Fruit fly (Drosophila melanogaster) whole organism, embryonic: ENCODE data around the gene Glt.

Source experiments
- C15 ChIP-seq: fragments of 200-800 bp; sonication (Bioruptor generic); IDR thresholded peaks from 3 replicates; pipeline ENCODE4 v1.3.6; 2022; ENCODE audit warnings: missing biosample characterization, missing genetic modification characterization
- CG11560 ChIP-seq: fragments of 200-800 bp; sonication (Bioruptor generic); IDR thresholded peaks from 3 replicates; pipeline ENCODE4 v1.3.6; 2022; ENCODE audit warnings: missing biosample characterization, missing genetic modification characterization
- CG12236 ChIP-seq: fragments of 200-800 bp; sonication (Bioruptor generic); optimal IDR thresholded peaks from 2 replicates; lab custom pipeline; 2016; ENCODE audit warnings: missing biosample characterization, missing genetic modification characterization
- CG1233 ChIP-seq: fragments of 200-800 bp; sonication (Bioruptor generic); optimal IDR thresholded peaks from 4 replicates; lab custom pipeline; 2018; ENCODE audit warnings: missing biosample characterization, mild to moderate bottlenecking, missing genetic modification characterization
- CG13624 ChIP-seq: fragments of 200-800 bp; sonication (Bioruptor generic); optimal IDR thresholded peaks from 2 replicates; lab custom pipeline; 2016; ENCODE audit warnings: missing biosample characterization, missing genetic modification characterization
- CG14441 ChIP-seq: fragments of 200-800 bp; sonication (Bioruptor generic); IDR thresholded peaks from 2 replicates; pipeline ENCODE4 v1.3.6; 2022; ENCODE audit warnings: missing biosample characterization, missing genetic modification characterization
- CG1647 ChIP-seq: fragments of 200-800 bp; sonication (Bioruptor generic); optimal IDR thresholded peaks from 3 replicates; lab custom pipeline; 2016; ENCODE audit warnings: missing biosample characterization, missing genetic modification characterization
- CG16815 ChIP-seq: fragments of 200-800 bp; sonication (Bioruptor generic); optimal IDR thresholded peaks from 3 replicates; lab custom pipeline; 2017; ENCODE audit warnings: missing biosample characterization, mild to moderate bottlenecking, missing genetic modification characterization
- CG17328 ChIP-seq: fragments of 200-800 bp; sonication (Bioruptor generic); IDR thresholded peaks from 2 replicates; pipeline ENCODE4 v1.3.6; 2022; ENCODE audit warnings: missing biosample characterization, missing genetic modification characterization
- CG17829 ChIP-seq: fragments of 200-800 bp; optimal IDR thresholded peaks from 2 replicates; lab custom pipeline; 2019; ENCODE audit warnings: missing biosample characterization, mild to moderate bottlenecking, missing genetic modification characterization, moderate library complexity
- CG30020 ChIP-seq: fragments of 200-800 bp; optimal IDR thresholded peaks from 2 replicates; lab custom pipeline; 2019; ENCODE audit warnings: missing biosample characterization, mild to moderate bottlenecking, missing genetic modification characterization, moderate library complexity
- CG30403 ChIP-seq: fragments of 200-800 bp; sonication (Bioruptor generic); optimal IDR thresholded peaks from 3 replicates; lab custom pipeline; 2016; ENCODE audit warnings: missing biosample characterization, missing genetic modification characterization
- CG31388 ChIP-seq: fragments of 200-800 bp; sonication (Bioruptor generic); optimal IDR thresholded peaks from 2 replicates; lab custom pipeline; 2016; ENCODE audit warnings: missing biosample characterization, missing genetic modification characterization
- CG4282 ChIP-seq: fragments of 200-800 bp; sonication (Bioruptor generic); optimal IDR thresholded peaks from 2 replicates; lab custom pipeline; 2016; ENCODE audit warnings: missing biosample characterization, missing genetic modification characterization
- CG4424 ChIP-seq: fragments of 200-800 bp; sonication (Bioruptor generic); optimal IDR thresholded peaks from 3 replicates; lab custom pipeline; 2016; ENCODE audit warnings: missing biosample characterization, missing genetic modification characterization
- CG7271 ChIP-seq: fragments of 200-800 bp; sonication (Bioruptor generic); optimal IDR thresholded peaks from 2 replicates; lab custom pipeline; 2018; ENCODE audit warnings: missing biosample characterization, mild to moderate bottlenecking, missing genetic modification characterization, moderate library complexity
- CG7786 ChIP-seq: fragments of 200-800 bp; sonication (Bioruptor generic); optimal IDR thresholded peaks from 2 replicates; lab custom pipeline; 2016; ENCODE audit warnings: missing biosample characterization, missing genetic modification characterization
- CG8089 ChIP-seq: fragments of 200-800 bp; sonication (Bioruptor generic); optimal IDR thresholded peaks from 3 replicates; lab custom pipeline; 2016; ENCODE audit warnings: missing biosample characterization, missing genetic modification characterization
- CG9437 ChIP-seq: fragments of 200-800 bp; sonication (Bioruptor generic); optimal IDR thresholded peaks from 2 replicates; lab custom pipeline; 2018; ENCODE audit warnings: missing biosample characterization, mild to moderate bottlenecking, missing genetic modification characterization
- D19B ChIP-seq: fragments of 200-800 bp; sonication (Bioruptor generic); optimal IDR thresholded peaks from 2 replicates; lab custom pipeline; 2017; ENCODE audit warnings: missing biosample characterization, mild to moderate bottlenecking, missing genetic modification characterization
- Dfd ChIP-seq, 2 experiments: fragments of >200 bp; optimal IDR thresholded peaks; 2 replicates each; lab custom pipeline; 2017; ENCODE audit warnings: missing biosample characterization in 2 of 2, missing genetic modification characterization in 2 of 2
- HLH3B ChIP-seq: fragments of 200-800 bp; sonication (Bioruptor generic); IDR thresholded peaks from 2 replicates; pipeline ENCODE4 v1.3.6; 2022; ENCODE audit warnings: missing biosample characterization, missing genetic modification characterization
- Hmr ChIP-seq: fragments of 200-800 bp; sonication (Bioruptor generic); optimal IDR thresholded peaks from 3 replicates; lab custom pipeline; 2017; ENCODE audit warnings: mild to moderate bottlenecking, missing biosample characterization, missing genetic modification reagents, missing genetic modification characterization
- Jarid2 ChIP-seq: fragments of 200-800 bp; sonication (Bioruptor generic); optimal IDR thresholded peaks from 3 replicates; lab custom pipeline; 2017; ENCODE audit warnings: mild to moderate bottlenecking, missing biosample characterization, missing genetic modification reagents, missing genetic modification characterization
- Sry-δ ChIP-seq: fragments of 200-800 bp; sonication (Bioruptor generic); optimal IDR thresholded peaks from 2 replicates; lab custom pipeline; 2016; ENCODE audit warnings: missing biosample characterization, missing genetic modification characterization
- Trl ChIP-seq, 3 experiments: fragments of >200 bp in 2 of 3; fragments of 200-800 bp in 1 of 3; sonication (Bioruptor generic) in 1 of 3; optimal IDR thresholded peaks; 2 replicates in 1 of 3; 3 replicates in 2 of 3; lab custom pipeline; 2016 to 2017; ENCODE audit warnings: missing biosample characterization in 1 of 3, missing genetic modification characterization in 1 of 3
- abd-A ChIP-seq: fragments of 200-800 bp; sonication (Bioruptor generic); optimal IDR thresholded peaks from 3 replicates; lab custom pipeline; 2019; ENCODE audit warnings: missing biosample characterization, mild to moderate bottlenecking, missing genetic modification characterization, moderate library complexity
- ato ChIP-seq: fragments of 200-800 bp; sonication (Bioruptor generic); IDR thresholded peaks from 2 replicates; pipeline ENCODE4 v1.3.6; 2022; ENCODE audit warnings: missing biosample characterization, missing genetic modification characterization; ENCODE audit not compliant: partially characterized antibody
- br ChIP-seq: fragments of >200 bp; optimal IDR thresholded peaks from 2 replicates; lab custom pipeline; 2017
- chinmo ChIP-seq: fragments of 200-800 bp; sonication (Bioruptor generic); IDR thresholded peaks from 4 replicates; pipeline ENCODE4 v1.3.6; 2022; ENCODE audit warnings: missing biosample characterization, missing genetic modification characterization; ENCODE audit not compliant: partially characterized antibody
- chm ChIP-seq: fragments of 200-800 bp; sonication (Bioruptor generic); IDR thresholded peaks from 2 replicates; pipeline ENCODE4 v1.3.6; 2022; ENCODE audit warnings: missing biosample characterization, missing genetic modification characterization
- ci ChIP-seq: fragments of 200-800 bp; sonication (Bioruptor generic); IDR thresholded peaks from 3 replicates; pipeline ENCODE4 v1.3.6; 2022; ENCODE audit warnings: missing biosample characterization, missing genetic modification characterization
- emc ChIP-seq: fragments of 200-800 bp; sonication (Bioruptor generic); optimal IDR thresholded peaks from 2 replicates; lab custom pipeline; 2016; ENCODE audit warnings: missing biosample characterization, missing genetic modification characterization
- ems ChIP-seq: fragments of 200-800 bp; sonication (Bioruptor generic); optimal IDR thresholded peaks from 3 replicates; lab custom pipeline; 2016; ENCODE audit warnings: missing biosample characterization, missing genetic modification characterization
- en ChIP-seq: fragments of 200-800 bp; sonication (Bioruptor generic); optimal IDR thresholded peaks from 2 replicates; lab custom pipeline; 2016; ENCODE audit warnings: missing biosample characterization, missing genetic modification characterization
- fd64A ChIP-seq: fragments of 200-800 bp; sonication (Bioruptor generic); optimal IDR thresholded peaks from 3 replicates; lab custom pipeline; 2018; ENCODE audit warnings: missing biosample characterization, mild to moderate bottlenecking, missing genetic modification characterization
- fru ChIP-seq: fragments of >200 bp; optimal IDR thresholded peaks from 2 replicates; lab custom pipeline; 2017
- gcm2 ChIP-seq: fragments of 200-800 bp; sonication (Bioruptor generic); optimal IDR thresholded peaks from 2 replicates; lab custom pipeline; 2016; ENCODE audit warnings: missing biosample characterization, missing genetic modification characterization
- grn ChIP-seq: fragments of 200-800 bp; sonication (Bioruptor generic); optimal IDR thresholded peaks from 3 replicates; lab custom pipeline; 2017; ENCODE audit warnings: missing biosample characterization, missing genetic modification characterization
- ken ChIP-seq: fragments of 200-800 bp; sonication (Bioruptor generic); IDR thresholded peaks from 3 replicates; pipeline ENCODE4 v1.3.6; 2022; ENCODE audit warnings: missing biosample characterization, missing genetic modification characterization
- nmo ChIP-seq: fragments of 200-800 bp; sonication (Bioruptor generic); optimal IDR thresholded peaks from 2 replicates; lab custom pipeline; 2018; ENCODE audit warnings: missing biosample characterization, mild to moderate bottlenecking, missing genetic modification characterization, moderate library complexity
- odd ChIP-seq: fragments of 200-800 bp; sonication (Bioruptor generic); optimal IDR thresholded peaks from 2 replicates; lab custom pipeline; 2017; ENCODE audit warnings: missing biosample characterization, mild to moderate bottlenecking, missing genetic modification characterization
- org-1 ChIP-seq: fragments of 200-800 bp; sonication (Bioruptor generic); optimal IDR thresholded peaks from 2 replicates; lab custom pipeline; 2017; ENCODE audit warnings: missing biosample characterization, missing genetic modification characterization
- peb ChIP-seq: fragments of 200-800 bp; sonication (Bioruptor generic); IDR thresholded peaks from 2 replicates; pipeline ENCODE4 v1.3.6; 2022; ENCODE audit warnings: missing biosample characterization, missing genetic modification characterization
- row ChIP-seq: fragments of 200-800 bp; sonication (Bioruptor generic); IDR thresholded peaks from 3 replicates; pipeline ENCODE4 v1.3.6; 2022; ENCODE audit warnings: missing biosample characterization, missing genetic modification characterization
- sc ChIP-seq, 3 experiments: fragments of >200 bp in 2 of 3; fragments of 200-800 bp in 1 of 3; sonication (Bioruptor generic) in 1 of 3; optimal IDR thresholded peaks; 2 replicates in 2 of 3; 3 replicates in 1 of 3; lab custom pipeline; 2017; ENCODE audit warnings: mild to moderate bottlenecking in 1 of 3, missing biosample characterization in 1 of 3, missing genetic modification characterization in 1 of 3, missing genetic modification reagents in 1 of 3
- schlank ChIP-seq: fragments of 200-800 bp; sonication (Bioruptor generic); optimal IDR thresholded peaks from 2 replicates; lab custom pipeline; 2018; ENCODE audit warnings: missing biosample characterization, mild to moderate bottlenecking, missing genetic modification characterization
- slbo ChIP-seq: fragments of 200-800 bp; sonication (Bioruptor generic); IDR thresholded peaks from 2 replicates; pipeline ENCODE4 v1.3.6; 2022; ENCODE audit warnings: missing biosample characterization, missing genetic modification characterization
- sug ChIP-seq: fragments of 200-800 bp; optimal IDR thresholded peaks from 2 replicates; lab custom pipeline; 2019; ENCODE audit warnings: missing biosample characterization, mild to moderate bottlenecking, missing genetic modification characterization, moderate library complexity
- vvl ChIP-seq: fragments of 200-800 bp; sonication (Bioruptor generic); IDR thresholded peaks from 2 replicates; pipeline ENCODE4 v1.3.6; 2022; ENCODE audit warnings: missing biosample characterization, missing genetic modification characterization

The Glt gene

DNA sequence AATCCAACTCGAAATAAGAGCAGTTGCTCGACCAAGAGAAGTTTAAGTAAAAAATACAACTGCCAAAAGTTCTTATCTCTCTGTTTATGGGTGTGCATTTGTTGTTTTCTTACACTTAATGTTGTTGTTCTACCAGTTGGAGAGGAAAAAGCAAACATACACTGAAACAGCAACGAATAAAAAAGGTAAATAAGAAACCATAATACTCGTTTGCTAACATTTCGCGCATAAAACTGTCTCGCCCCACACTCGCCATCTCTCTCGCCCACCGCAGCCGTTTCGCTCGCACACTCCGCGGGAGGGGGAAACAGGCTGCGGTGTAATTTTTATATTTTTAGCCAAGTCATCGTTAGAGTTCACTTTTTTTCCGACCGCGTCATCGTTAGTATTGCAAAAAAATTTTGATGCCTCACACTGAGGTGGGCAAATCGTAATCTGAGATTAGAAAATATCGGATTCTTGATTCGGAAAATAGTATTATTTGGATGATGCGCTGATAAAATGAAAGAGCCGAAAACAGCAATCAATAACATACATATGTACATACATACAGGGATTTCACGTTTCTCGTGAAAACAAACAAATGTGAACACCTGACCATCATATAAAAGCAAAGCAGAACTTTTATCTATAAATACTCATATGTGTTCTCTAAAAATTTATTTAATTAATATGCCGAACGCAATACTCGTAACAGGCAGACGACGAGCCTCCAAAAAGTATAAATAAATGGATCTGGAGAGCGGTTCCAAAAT, 20.1 kb downstream of the Glt start (continued):
- TF ChIP-seq CG11560 (tag; lab: Robert Waterston, UW) = 0 out of 3 replicates have a peak, but pooled peaks have one; percentile 22
- 0 out of 4 replicates have a peak, but pooled peaks have one; percentile 28 for TF ChIP-seq chinmo
- TF ChIP-seq Sry-δ = no peak
- TF ChIP-seq CG17328 (GFP tag; lab: Robert Waterston, UW) = no peak
- TF ChIP-seq Dfd (GFP tag; optimal IDR thresholded peaks at IDR 0.05; lab: Kevin White, UChicago) = no peak
- no peak for TF ChIP-seq ato
- no peak for TF ChIP-seq fru (lab: Kevin White, UChicago)
- TF ChIP-seq CG16815 (GFP tag; lab: Kevin White, UChicago) = no peak
- no peak for TF ChIP-seq CG14441
- peak; percentile 70 for TF ChIP-seq schlank (tag; lab: Kevin White, UChicago)
- TF ChIP-seq en = no peak
- no peak for TF ChIP-seq CG30020 (tag; lab: Kevin White, UChicago)
- TF ChIP-seq CG4282 (GFP tag; lab: Kevin White, UChicago) = no peak
- TF ChIP-seq peb = no peak
- TF ChIP-seq CG31388 (GFP tag; lab: Kevin White, UChicago) = no peak
- TF ChIP-seq CG7786 (GFP tag; lab: Kevin White, UChicago) = peak; percentile 14
- peak; percentile 86 for TF ChIP-seq Hmr
- TF ChIP-seq CG12236 = no peak
- TF ChIP-seq sc (optimal IDR thresholded peaks at IDR 0.05; lab: Kevin White, UChicago) = no peak
- no peak for TF ChIP-seq sc (GFP tag; optimal IDR thresholded peaks at IDR 0.05; lab: Kevin White, UChicago)
- TF ChIP-seq CG13624 (GFP tag; lab: Kevin White, UChicago) = peak; percentile 45
- TF ChIP-seq slbo = no peak
- no peak for TF ChIP-seq nmo (GFP tag; lab: Kevin White, UChicago)
- no peak for TF ChIP-seq ken (GFP tag; lab: Robert Waterston, UW)
- no peak for TF ChIP-seq HLH3B (GFP tag; lab: Robert Waterston, UW)
- TF ChIP-seq D19B (GFP tag; lab: Kevin White, UChicago) = no peak
- TF ChIP-seq Jarid2 (GFP tag; lab: Kevin White, UChicago) = no peak
- no peak for TF ChIP-seq fd64A (GFP tag; lab: Kevin White, UChicago)
- no peak for TF ChIP-seq CG1647 (GFP tag; lab: Kevin White, UChicago)
- peak; percentile 11 for TF ChIP-seq CG1233 (GFP tag; lab: Kevin White, UChicago)
- no peak for TF ChIP-seq C15 (GFP tag; lab: Robert Waterston, UW)
- TF ChIP-seq Trl (optimal IDR thresholded peaks at IDR 0.05; lab: Kevin White, UChicago) = peak in 1 of 2 experiments; percentile 17
- peak; percentile 8 for TF ChIP-seq Trl (GFP tag; optimal IDR thresholded peaks at IDR 0.05; lab: Kevin White, UChicago)
- peak; percentile 60; the same call in 1 of the 2 replicates for TF ChIP-seq vvl (GFP tag; lab: Robert Waterston, UW)
- TF ChIP-seq CG7271 (tag; lab: Kevin White, UChicago) = no peak
- no peak for TF ChIP-seq CG9437 (GFP tag; lab: Kevin White, UChicago)
- TF ChIP-seq emc (GFP tag; lab: Kevin White, UChicago) = no peak
- no peak for TF ChIP-seq odd
- no peak for TF ChIP-seq CG4424 (GFP tag; lab: Kevin White, UChicago)
- peak; percentile 46; the same call in 2 of the 3 replicates for TF ChIP-seq row
- TF ChIP-seq chm (GFP tag; lab: Robert Waterston, UW) = no peak
- peak; percentile 30 for TF ChIP-seq org-1 (GFP tag; lab: Kevin White, UChicago)
- TF ChIP-seq abd-A (tag; lab: Kevin White, UChicago) = no peak
- TF ChIP-seq sug (tag; lab: Kevin White, UChicago) = peak; percentile 78
- no peak for TF ChIP-seq CG8089 (GFP tag; lab: Kevin White, UChicago)
- TF ChIP-seq ems (GFP tag; lab: Kevin White, UChicago) = no peak
- TF ChIP-seq CG17829 (tag; lab: Kevin White, UChicago) = no peak
- no peak for TF ChIP-seq gcm2 (GFP tag; lab: Kevin White, UChicago)
- TF ChIP-seq ci (GFP tag; lab: Robert Waterston, UW) = peak; percentile 18; the same call in 1 of the 3 replicates
- TF ChIP-seq br (lab: Kevin White, UChicago) = no peak
- no peak for TF ChIP-seq CG30403
- TF ChIP-seq grn = peak; percentile 38
